Fruit fly (Drosophila melanogaster): Measurements from ENCODE around the gene kek1.

Gene kek1

dm6 chr2L:12823624-12824023, 1.0 kb upstream of the kek1 start:
- TF ChIP-seq ttk (optimal IDR thresholded peaks at IDR 0.05) (no peak), insv (optimal IDR thresholded peaks at IDR 0.05) (no peak), psq (optimal IDR thresholded peaks at IDR 0.05) (no peak), Myc (optimal IDR thresholded peaks at IDR 0.05) (no peak), Sin3A (optimal IDR thresholded peaks at IDR 0.05) (no peak), h (optimal IDR thresholded peaks at IDR 0.05) (no peak)

dm6 chr2L:12820045-12820444, 2.5 kb downstream of the kek1 start:
- TF ChIP-seq h (optimal IDR thresholded peaks at IDR 0.05), result no peak
- TF ChIP-seq insv (optimal IDR thresholded peaks at IDR 0.05), result no peak
- TF ChIP-seq Sin3A (optimal IDR thresholded peaks at IDR 0.05), result no peak
- no peak for TF ChIP-seq psq (optimal IDR thresholded peaks at IDR 0.05)
- TF ChIP-seq Myc (optimal IDR thresholded peaks at IDR 0.05), result no peak
- no peak for TF ChIP-seq ttk (optimal IDR thresholded peaks at IDR 0.05)

DNA sequence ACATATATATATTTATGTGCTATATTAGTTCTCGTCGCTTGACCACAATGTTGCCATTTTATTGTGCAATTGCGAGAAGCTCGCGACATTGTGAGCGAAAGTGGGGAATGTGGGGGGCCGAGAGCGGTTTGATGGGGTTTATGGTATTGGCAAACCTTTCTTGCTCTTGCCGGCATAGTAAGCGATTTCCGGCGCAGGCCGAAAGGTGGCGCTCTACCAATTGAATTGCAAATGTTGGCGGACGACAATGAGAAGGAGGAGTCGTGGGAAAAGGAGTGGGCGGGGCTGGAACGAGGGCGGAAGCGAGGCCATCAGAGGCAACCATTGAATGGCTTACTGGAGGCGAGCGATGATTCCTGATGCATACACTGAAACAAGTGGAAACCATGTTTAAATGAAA, 19.1 kb downstream of the kek1 start:
- TF ChIP-seq Sin3A (optimal IDR thresholded peaks at IDR 0.05) (no peak), Myc (optimal IDR thresholded peaks at IDR 0.05) (no peak), insv (optimal IDR thresholded peaks at IDR 0.05) (no peak), psq (optimal IDR thresholded peaks at IDR 0.05) (no peak), h (optimal IDR thresholded peaks at IDR 0.05) (no peak), ttk (optimal IDR thresholded peaks at IDR 0.05) (no peak)

DNA sequence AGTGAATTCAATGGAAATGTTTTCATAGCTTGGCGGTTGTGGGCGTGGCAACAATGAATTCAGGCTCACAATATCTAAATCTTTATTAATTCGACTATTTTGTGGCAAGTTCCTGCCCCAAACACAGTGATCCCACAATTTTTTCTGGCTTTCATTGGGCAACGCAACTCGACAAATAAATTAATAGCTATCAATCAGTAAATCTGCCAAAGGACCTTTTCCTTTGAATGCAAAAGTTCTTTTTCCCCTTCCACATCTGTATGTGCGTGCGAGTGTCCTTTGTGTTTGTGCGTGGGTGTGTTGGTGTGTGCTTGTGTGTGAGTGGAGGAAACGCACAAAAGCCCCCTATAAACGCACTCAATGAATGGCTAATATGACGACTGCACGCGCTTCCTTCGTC, 42.0 kb downstream of the kek1 start:
- no peak for TF ChIP-seq psq (optimal IDR thresholded peaks at IDR 0.05)
- TF ChIP-seq Sin3A (optimal IDR thresholded peaks at IDR 0.05), result no peak
- no peak for TF ChIP-seq Myc (optimal IDR thresholded peaks at IDR 0.05)
- no peak for TF ChIP-seq h (optimal IDR thresholded peaks at IDR 0.05)
- TF ChIP-seq ttk (optimal IDR thresholded peaks at IDR 0.05), result no peak
- TF ChIP-seq insv (optimal IDR thresholded peaks at IDR 0.05), result no peak

dm6 chr2L:12771812-12772211, 50.8 kb downstream of the kek1 start:
- TF ChIP-seq h (optimal IDR thresholded peaks at IDR 0.05), result no peak
- TF ChIP-seq Myc (optimal IDR thresholded peaks at IDR 0.05), result no peak
- no peak for TF ChIP-seq insv (optimal IDR thresholded peaks at IDR 0.05)
- TF ChIP-seq psq (optimal IDR thresholded peaks at IDR 0.05), result no peak
- TF ChIP-seq ttk (optimal IDR thresholded peaks at IDR 0.05), result no peak
- TF ChIP-seq Sin3A (optimal IDR thresholded peaks at IDR 0.05), result no peak
